Worm (Caenorhabditis elegans): Measurements from ENCODE around the gene fbxb-26.

ce11 chrII:1676088-1676487 lies 6.2 kb upstream of the fbxb-26 start, which contains the start of gene fbxb-17:
- no peak for TF ChIP-seq nhr-19 (GFP tag; conservative IDR thresholded peaks at IDR 0.05)
- no peak for TF ChIP-seq nhr-28 (tag; optimal IDR thresholded peaks at IDR 0.05)
- no peak for TF ChIP-seq F16B12.6 (tag; optimal IDR thresholded peaks at IDR 0.05)
- no peak for TF ChIP-seq tlp-1 (tag; optimal IDR thresholded peaks at IDR 0.05)
- no peak for TF ChIP-seq nhr-11 (tag; optimal IDR thresholded peaks at IDR 0.05)
- no peak for TF ChIP-seq snpc-4 (tag; optimal IDR thresholded peaks at IDR 0.05)

All from whole organism, L1 larva.